Worm (Caenorhabditis elegans): ENCODE measurements around the gene C09B8.8.

The C09B8.8 gene

ce11 chrX:6015096-6015495 is at the start of gene C09B8.8:
C09B8.8 (plus strand) TSS chrX:6015492.
- TF ChIP-seq ceh-34 (tag; optimal IDR thresholded peaks at IDR 0.05) (no peak), sdc-2 (tag; optimal IDR thresholded peaks at IDR 0.05) (no peak), fkh-10 (GFP tag; optimal IDR thresholded peaks at IDR 0.05) (no peak), hlh-15 (tag; optimal IDR thresholded peaks at IDR 0.05) (no peak), Y22D7AL.16 (tag; optimal IDR thresholded peaks at IDR 0.05) (no peak), tbx-7 (tag; optimal IDR thresholded peaks at IDR 0.05) (no peak), fax-1 (tag; optimal IDR thresholded peaks at IDR 0.05) (no peak), ceh-24 (tag; optimal IDR thresholded peaks at IDR 0.05) (no peak), ceh-6 (GFP tag; optimal IDR thresholded peaks at IDR 0.05) (no peak), pros-1 (tag; optimal IDR thresholded peaks at IDR 0.05) (no peak), madf-2 (tag; optimal IDR thresholded peaks at IDR 0.05) (no peak), ztf-16 (tag; optimal IDR thresholded peaks at IDR 0.05) (no peak), ceh-31 (tag; optimal IDR thresholded peaks at IDR 0.05) (no peak), K09A11.1 (tag; optimal IDR thresholded peaks at IDR 0.05; ENCODE audit: insufficient read depth) (no peak), C38D4.7 (GFP tag; optimal IDR thresholded peaks at IDR 0.05) (no peak), ceh-45 (GFP tag; IDR thresholded peaks at IDR 0.05) (no peak), ceh-48 (tag; optimal IDR thresholded peaks at IDR 0.05) (no peak), ceh-14 (tag; optimal IDR thresholded peaks at IDR 0.05) (no peak), syd-9 (tag; optimal IDR thresholded peaks at IDR 0.05) (no peak)

DNA sequence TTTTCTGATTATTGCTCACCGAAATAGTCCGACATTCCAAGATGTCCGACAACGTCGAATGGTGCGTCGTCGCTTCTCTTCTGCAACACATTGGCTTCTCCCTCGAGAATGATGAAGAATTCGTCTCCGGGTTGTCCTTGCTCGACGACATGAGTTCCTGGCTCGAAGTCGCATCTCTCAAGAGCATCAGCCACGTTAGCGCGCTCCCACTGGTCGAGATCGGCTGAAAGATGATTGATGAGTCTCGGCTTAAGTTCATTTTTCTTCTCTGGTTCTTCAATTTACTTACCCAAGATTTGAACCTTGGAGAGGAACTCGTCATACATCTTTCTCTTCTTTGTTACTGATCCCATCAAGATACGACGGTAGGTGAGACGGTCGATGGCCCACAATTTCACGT is 43.1 kb upstream of the C09B8.8 start:
- no peak for TF ChIP-seq ceh-9 (tag; optimal IDR thresholded peaks at IDR 0.05)
- no peak for TF ChIP-seq ceh-45 (GFP tag; IDR thresholded peaks at IDR 0.05)
- TF ChIP-seq elt-4 (tag; optimal IDR thresholded peaks at IDR 0.05): no peak
- no peak for TF ChIP-seq rnt-1 (tag; optimal IDR thresholded peaks at IDR 0.05)
- no peak for TF ChIP-seq hlh-8 (tag; optimal IDR thresholded peaks at IDR 0.05)
- no peak for TF ChIP-seq fkh-6 (tag; optimal IDR thresholded peaks at IDR 0.05)
- TF ChIP-seq elt-2 (tag; optimal IDR thresholded peaks at IDR 0.05): no peak
- TF ChIP-seq ceh-14 (tag; optimal IDR thresholded peaks at IDR 0.05): no peak
- TF ChIP-seq pha-2 (tag; optimal IDR thresholded peaks at IDR 0.05): no peak
- TF ChIP-seq pha-4 (tag; optimal IDR thresholded peaks at IDR 0.05): no peak
- no peak for TF ChIP-seq ceh-18 (tag; optimal IDR thresholded peaks at IDR 0.05)
- no peak for TF ChIP-seq pag-3 (tag; optimal IDR thresholded peaks at IDR 0.05; ENCODE audit: borderline replicate concordance)
- TF ChIP-seq unc-55 (GFP tag; optimal IDR thresholded peaks at IDR 0.05): no peak
- TF ChIP-seq lin-11 (tag; optimal IDR thresholded peaks at IDR 0.05): no peak
- no peak for TF ChIP-seq pax-1 (tag; optimal IDR thresholded peaks at IDR 0.05)
- TF ChIP-seq tbx-2 (tag; optimal IDR thresholded peaks at IDR 0.05): no peak
- no peak for TF ChIP-seq syd-9 (tag; optimal IDR thresholded peaks at IDR 0.05)
- no peak for TF ChIP-seq ceh-31 (tag; optimal IDR thresholded peaks at IDR 0.05)
- TF ChIP-seq ama-1 (optimal IDR thresholded peaks at IDR 0.05): no peak

DNA sequence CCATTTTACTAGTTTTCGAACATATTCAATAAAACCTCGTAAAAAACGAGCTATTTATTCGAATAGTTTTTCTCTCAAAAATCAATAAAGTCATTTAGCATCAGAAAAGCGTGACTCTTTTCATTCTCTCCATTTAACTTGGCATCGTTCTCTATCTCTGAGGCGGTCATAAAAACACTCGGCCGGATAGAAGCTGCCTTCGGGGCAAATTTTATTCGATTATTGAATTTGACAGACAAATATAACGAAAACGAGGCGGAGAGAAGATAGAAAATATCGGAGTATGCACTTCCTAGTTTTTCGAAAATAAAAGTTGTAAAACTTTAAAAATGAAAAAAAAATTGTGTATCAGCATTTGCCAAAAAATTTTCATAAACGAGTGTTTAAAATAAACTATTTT is 40.1 kb upstream of the C09B8.8 start:
- TF ChIP-seq unc-42 (tag; optimal IDR thresholded peaks at IDR 0.05) (peak; percentile 71), nhr-11 (tag; optimal IDR thresholded peaks at IDR 0.05) (no peak), madf-2 (tag; optimal IDR thresholded peaks at IDR 0.05) (no peak), mec-3 (tag; optimal IDR thresholded peaks at IDR 0.05; ENCODE audit: borderline replicate concordance) (no peak), nhr-232 (tag; optimal IDR thresholded peaks at IDR 0.05) (no peak)

DNA sequence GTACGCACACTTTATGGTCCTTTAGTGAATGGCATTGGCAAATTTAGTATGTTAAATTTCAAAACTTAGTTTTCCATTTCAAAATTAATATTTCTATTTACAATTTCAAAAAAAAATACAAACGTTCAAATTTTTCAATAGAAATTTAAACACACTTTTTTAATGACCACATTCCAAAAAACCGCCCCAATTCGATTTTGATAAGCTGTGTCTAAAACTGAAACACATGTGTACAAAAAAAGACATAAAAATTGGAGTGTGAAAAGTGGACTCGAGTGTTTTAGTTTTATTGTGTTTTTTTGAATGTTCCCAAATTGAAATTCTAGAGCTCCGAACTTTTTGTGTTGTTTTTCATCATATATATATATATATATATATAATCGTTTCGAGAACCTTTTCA is 39.6 kb upstream of the C09B8.8 start:
- no peak for TF ChIP-seq syd-9 (tag; optimal IDR thresholded peaks at IDR 0.05)
- TF ChIP-seq C08G9.2 (tag; optimal IDR thresholded peaks at IDR 0.05): no peak
